Fruit fly (Drosophila melanogaster) whole organism, embryonic: ENCODE data around the gene Syx8.

Experiments used
- Atf3 ChIP-seq: fragments of 200-800 bp; sonication (Bioruptor generic); optimal IDR thresholded peaks from 3 replicates; lab custom pipeline; 2016; ENCODE audit warnings: missing biosample characterization, missing genetic modification characterization
- BEAF-32 ChIP-seq: fragments of 200-800 bp; sonication (Bioruptor generic); optimal IDR thresholded peaks from 3 replicates; lab custom pipeline; 2017; ENCODE audit warnings: missing biosample characterization, missing genetic modification characterization, mild to moderate bottlenecking, moderate library complexity, missing genetic modification reagents
- CG10979 ChIP-seq: fragments of 200-800 bp; sonication (Bioruptor generic); optimal IDR thresholded peaks from 2 replicates; lab custom pipeline; 2018; ENCODE audit warnings: missing biosample characterization, mild to moderate bottlenecking, missing genetic modification characterization, moderate library complexity
- CG11398 ChIP-seq: fragments of 200-800 bp; sonication (Bioruptor generic); optimal IDR thresholded peaks from 2 replicates; lab custom pipeline; 2016; ENCODE audit warnings: missing biosample characterization, missing genetic modification characterization
- CG12155 ChIP-seq: fragments of 200-800 bp; sonication (Bioruptor generic); optimal IDR thresholded peaks from 3 replicates; lab custom pipeline; 2016; ENCODE audit warnings: missing biosample characterization, missing genetic modification characterization
- CG12744 ChIP-seq: fragments of 200-800 bp; sonication (Bioruptor generic); optimal IDR thresholded peaks from 2 replicates; lab custom pipeline; 2016; ENCODE audit warnings: missing biosample characterization, missing genetic modification characterization
- CG14014 ChIP-seq: fragments of 200-800 bp; sonication (Bioruptor generic); IDR thresholded peaks from 2 replicates; pipeline ENCODE4 v1.3.6; 2022; ENCODE audit warnings: missing biosample characterization, missing genetic modification characterization
- CG14965 ChIP-seq: fragments of 200-800 bp; sonication (Bioruptor generic); optimal IDR thresholded peaks from 2 replicates; lab custom pipeline; 2016; ENCODE audit warnings: missing biosample characterization, missing genetic modification characterization, borderline replicate concordance
- CG1647 ChIP-seq: fragments of 200-800 bp; sonication (Bioruptor generic); optimal IDR thresholded peaks from 3 replicates; lab custom pipeline; 2016; ENCODE audit warnings: missing biosample characterization, missing genetic modification characterization
- CG17361 ChIP-seq: fragments of 200-800 bp; sonication (Bioruptor generic); IDR thresholded peaks from 3 replicates; pipeline ENCODE4 v1.3.6; 2022; ENCODE audit warnings: missing biosample characterization, missing genetic modification characterization
- CG18011 ChIP-seq: fragments of 200-800 bp; sonication (Bioruptor generic); optimal IDR thresholded peaks from 2 replicates; lab custom pipeline; 2017; ENCODE audit warnings: missing biosample characterization, missing genetic modification characterization, mild to moderate bottlenecking, moderate library complexity, missing genotype
- CG2875 ChIP-seq: fragments of 200-800 bp; sonication (Bioruptor generic); optimal IDR thresholded peaks from 2 replicates; lab custom pipeline; 2017; ENCODE audit warnings: missing biosample characterization, mild to moderate bottlenecking, missing genetic modification characterization, missing genetic modification reagents
- CG32532 ChIP-seq: fragments of 200-800 bp; sonication (Bioruptor generic); IDR thresholded peaks from 2 replicates; pipeline ENCODE4 v1.3.6; 2022; ENCODE audit warnings: missing biosample characterization, missing genetic modification characterization
- CG32767 ChIP-seq: fragments of 200-800 bp; sonication (Bioruptor generic); IDR thresholded peaks from 2 replicates; pipeline ENCODE4 v1.3.6; 2022; ENCODE audit warnings: missing biosample characterization, missing genetic modification characterization
- CG33557 ChIP-seq: fragments of 200-800 bp; sonication (Bioruptor generic); optimal IDR thresholded peaks from 2 replicates; lab custom pipeline; 2019; ENCODE audit warnings: missing biosample characterization, mild to moderate bottlenecking, missing genetic modification characterization, moderate library complexity
- CG34224 ChIP-seq: fragments of 200-800 bp; sonication (Bioruptor generic); IDR thresholded peaks from 3 replicates; pipeline ENCODE4 v1.3.6; 2022; ENCODE audit warnings: missing biosample characterization, missing genetic modification characterization; ENCODE audit not compliant: partially characterized antibody
- CG6854 ChIP-seq: fragments of 200-800 bp; sonication (Bioruptor generic); optimal IDR thresholded peaks from 3 replicates; lab custom pipeline; 2017; ENCODE audit warnings: missing biosample characterization, mild to moderate bottlenecking, missing genetic modification characterization
- CG7987 ChIP-seq: fragments of 200-800 bp; sonication (Bioruptor generic); optimal IDR thresholded peaks from 2 replicates; lab custom pipeline; 2018; ENCODE audit warnings: missing biosample characterization, mild to moderate bottlenecking, missing genetic modification characterization, moderate library complexity
- CG8944 ChIP-seq: fragments of 200-800 bp; sonication (Bioruptor generic); optimal IDR thresholded peaks from 3 replicates; lab custom pipeline; 2016; ENCODE audit warnings: missing biosample characterization, missing genetic modification characterization
- CG9609 ChIP-seq: fragments of 200-800 bp; sonication (Bioruptor generic); optimal IDR thresholded peaks from 3 replicates; lab custom pipeline; 2016; ENCODE audit warnings: missing biosample characterization, missing genetic modification characterization
- Deaf1 ChIP-seq: fragments of 200-800 bp; optimal IDR thresholded peaks from 3 replicates; lab custom pipeline; 2019; ENCODE audit warnings: missing biosample characterization, mild to moderate bottlenecking, missing genetic modification characterization, moderate library complexity
- Hsf ChIP-seq: fragments of 200-800 bp; sonication (Bioruptor generic); optimal IDR thresholded peaks from 3 replicates; lab custom pipeline; 2016; ENCODE audit warnings: missing biosample characterization, missing genetic modification characterization
- MTF-1 ChIP-seq: fragments of 200-800 bp; sonication (Bioruptor generic); optimal IDR thresholded peaks from 2 replicates; lab custom pipeline; 2018; ENCODE audit warnings: missing biosample characterization, mild to moderate bottlenecking, missing genetic modification characterization, borderline replicate concordance
- NC2α ChIP-seq: fragments of 200-800 bp; sonication (Bioruptor generic); optimal IDR thresholded peaks from 2 replicates; lab custom pipeline; 2016; ENCODE audit warnings: missing biosample characterization, missing genetic modification characterization
- Nf-YB ChIP-seq: fragments of 200-800 bp; sonication (Bioruptor generic); optimal IDR thresholded peaks from 3 replicates; lab custom pipeline; 2019; ENCODE audit warnings: missing biosample characterization, mild to moderate bottlenecking, missing genetic modification characterization, moderate library complexity
- Sry-δ ChIP-seq: fragments of 200-800 bp; sonication (Bioruptor generic); optimal IDR thresholded peaks from 2 replicates; lab custom pipeline; 2016; ENCODE audit warnings: missing biosample characterization, missing genetic modification characterization
- Stat92E ChIP-seq, 3 experiments: fragments of >200 bp in 2 of 3; fragments of 200-800 bp in 1 of 3; sonication (Bioruptor generic) in 1 of 3; optimal IDR thresholded peaks; 2 replicates each; lab custom pipeline; 2017 to 2019; ENCODE audit warnings: missing biosample characterization in 3 of 3, missing genetic modification characterization in 3 of 3, mild to moderate bottlenecking in 1 of 3, moderate library complexity in 1 of 3
- Usf ChIP-seq: fragments of 200-800 bp; sonication (Bioruptor generic); optimal IDR thresholded peaks from 2 replicates; lab custom pipeline; 2017; ENCODE audit warnings: missing genotype, missing biosample characterization, missing genetic modification characterization
- YL-1 ChIP-seq: fragments of 200-800 bp; sonication (Bioruptor generic); optimal IDR thresholded peaks from 3 replicates; lab custom pipeline; 2017; ENCODE audit warnings: missing biosample characterization, mild to moderate bottlenecking, missing genetic modification characterization
- ato ChIP-seq: fragments of 200-800 bp; sonication (Bioruptor generic); IDR thresholded peaks from 2 replicates; pipeline ENCODE4 v1.3.6; 2022; ENCODE audit warnings: missing biosample characterization, missing genetic modification characterization; ENCODE audit not compliant: partially characterized antibody
- bab2 ChIP-seq: fragments of 200-800 bp; sonication (Bioruptor generic); optimal IDR thresholded peaks from 2 replicates; lab custom pipeline; 2016; ENCODE audit warnings: missing biosample characterization, missing genetic modification characterization
- cg ChIP-seq: fragments of 200-800 bp; sonication (Bioruptor generic); optimal IDR thresholded peaks from 3 replicates; lab custom pipeline; 2019; ENCODE audit warnings: missing biosample characterization, mild to moderate bottlenecking, missing genetic modification characterization, moderate library complexity
- chif ChIP-seq, 2 experiments: fragments of 200-800 bp; sonication (Bioruptor generic); optimal IDR thresholded peaks; 3 replicates each; lab custom pipeline; 2016; ENCODE audit warnings: missing biosample characterization in 2 of 2, missing genetic modification characterization in 2 of 2
- chinmo ChIP-seq: fragments of 200-800 bp; sonication (Bioruptor generic); IDR thresholded peaks from 4 replicates; pipeline ENCODE4 v1.3.6; 2022; ENCODE audit warnings: missing biosample characterization, missing genetic modification characterization; ENCODE audit not compliant: partially characterized antibody
- dm ChIP-seq: fragments of 200-800 bp; sonication (Bioruptor generic); optimal IDR thresholded peaks from 3 replicates; lab custom pipeline; 2016; ENCODE audit warnings: missing biosample characterization, missing genetic modification characterization
- dysf ChIP-seq: fragments of 200-800 bp; sonication (Bioruptor generic); IDR thresholded peaks from 3 replicates; pipeline ENCODE4 v1.3.6; 2022; ENCODE audit warnings: missing biosample characterization, missing genetic modification characterization
- ems ChIP-seq: fragments of 200-800 bp; sonication (Bioruptor generic); optimal IDR thresholded peaks from 3 replicates; lab custom pipeline; 2016; ENCODE audit warnings: missing biosample characterization, missing genetic modification characterization
- gsb ChIP-seq: fragments of 200-800 bp; sonication (Bioruptor generic); IDR thresholded peaks from 2 replicates; pipeline ENCODE4 v1.3.6; 2022; ENCODE audit warnings: missing biosample characterization, missing genetic modification characterization
- h ChIP-seq: fragments of >200 bp; optimal IDR thresholded peaks from 2 replicates; lab custom pipeline; 2017
- kay ChIP-seq: fragments of 200-800 bp; sonication (Bioruptor generic); optimal IDR thresholded peaks from 2 replicates; lab custom pipeline; 2016; ENCODE audit warnings: missing biosample characterization, missing genetic modification characterization
- lov ChIP-seq, 2 experiments: fragments of 200-800 bp in 1 of 2; fragments of >200 bp in 1 of 2; sonication (Bioruptor generic) in 1 of 2; IDR thresholded peaks in 1 of 2; optimal IDR thresholded peaks in 1 of 2; 2 replicates in 1 of 2; 3 replicates in 1 of 2; pipeline versions ENCODE4 v1.3.6 to Lab custom; 2017 to 2022; ENCODE audit warnings: missing biosample characterization in 1 of 2, missing genetic modification characterization in 1 of 2
- mirr ChIP-seq: fragments of 200-800 bp; sonication (Bioruptor generic); optimal IDR thresholded peaks from 3 replicates; lab custom pipeline; 2018; ENCODE audit warnings: missing biosample characterization, mild to moderate bottlenecking, missing genetic modification characterization
- nmo ChIP-seq: fragments of 200-800 bp; sonication (Bioruptor generic); optimal IDR thresholded peaks from 2 replicates; lab custom pipeline; 2018; ENCODE audit warnings: missing biosample characterization, mild to moderate bottlenecking, missing genetic modification characterization, moderate library complexity
- pros ChIP-seq: fragments of 200-800 bp; sonication (Bioruptor generic); optimal IDR thresholded peaks from 3 replicates; lab custom pipeline; 2019; ENCODE audit warnings: missing biosample characterization, mild to moderate bottlenecking, missing genetic modification characterization, moderate library complexity
- pzg ChIP-seq: fragments of 200-800 bp; sonication (Bioruptor generic); optimal IDR thresholded peaks from 3 replicates; lab custom pipeline; 2018; ENCODE audit warnings: missing biosample characterization, mild to moderate bottlenecking, missing genetic modification characterization, moderate library complexity
- sc ChIP-seq, 3 experiments: fragments of >200 bp in 2 of 3; fragments of 200-800 bp in 1 of 3; sonication (Bioruptor generic) in 1 of 3; optimal IDR thresholded peaks; 2 replicates in 2 of 3; 3 replicates in 1 of 3; lab custom pipeline; 2017; ENCODE audit warnings: mild to moderate bottlenecking in 1 of 3, missing biosample characterization in 1 of 3, missing genetic modification characterization in 1 of 3, missing genetic modification reagents in 1 of 3
- stwl ChIP-seq: fragments of 200-800 bp; sonication (Bioruptor generic); optimal IDR thresholded peaks from 3 replicates; lab custom pipeline; 2018; ENCODE audit warnings: missing biosample characterization, mild to moderate bottlenecking, missing genetic modification characterization, moderate library complexity
- tio ChIP-seq: fragments of 200-800 bp; sonication (Bioruptor generic); optimal IDR thresholded peaks from 2 replicates; lab custom pipeline; 2017; ENCODE audit warnings: missing biosample characterization, missing genetic modification characterization, inconsistent platforms
- trem ChIP-seq: fragments of 200-800 bp; optimal IDR thresholded peaks from 3 replicates; lab custom pipeline; 2019; ENCODE audit warnings: missing biosample characterization, mild to moderate bottlenecking, missing genetic modification characterization, moderate library complexity
- vfl ChIP-seq: fragments of 200-800 bp; sonication (Bioruptor generic); optimal IDR thresholded peaks from 2 replicates; lab custom pipeline; 2016; ENCODE audit warnings: missing biosample characterization, missing genetic modification characterization

Gene Syx8

dm6 chr3L:16572208-16572607 is 14.6 kb downstream of the Syx8 start (continued):
- TF ChIP-seq pros (GFP tag; lab: Kevin White, UChicago) (peak; percentile 5), ato (GFP tag; lab: Robert Waterston, UW) (no peak), cg (GFP tag; lab: Kevin White, UChicago) (no peak), sc (optimal IDR thresholded peaks at IDR 0.05; lab: Kevin White, UChicago) (no peak), sc (GFP tag; optimal IDR thresholded peaks at IDR 0.05; lab: Kevin White, UChicago) (no peak), stwl (tag; lab: Kevin White, UChicago) (peak; percentile 15), CG33557 (GFP tag; lab: Kevin White, UChicago) (no peak), bab2 (GFP tag; lab: Kevin White, UChicago) (no peak), Atf3 (GFP tag; lab: Kevin White, UChicago) (no peak), CG14965 (GFP tag; lab: Kevin White, UChicago) (no peak), CG7987 (GFP tag; lab: Kevin White, UChicago) (no peak), Usf (GFP tag; lab: Kevin White, UChicago) (no peak), CG8944 (GFP tag; lab: Kevin White, UChicago) (no peak), CG2875 (GFP tag; lab: Kevin White, UChicago) (no peak), MTF-1 (GFP tag; lab: Kevin White, UChicago) (no peak), CG14014 (peak; percentile 17; the same call in 1 of the 2 replicates), ems (no peak), CG11398 (no peak), CG12744 (GFP tag; lab: Kevin White, UChicago) (no peak), CG18011 (GFP tag; lab: Kevin White, UChicago) (no peak), CG12155 (no peak), kay (GFP tag; lab: Kevin White, UChicago) (no peak), gsb (GFP tag; lab: Robert Waterston, UW) (no peak), mirr (GFP tag; lab: Kevin White, UChicago) (peak; percentile 9), Nf-YB (GFP tag; lab: Kevin White, UChicago) (no peak), dm (GFP tag; lab: Kevin White, UChicago) (no peak), CG1647 (GFP tag; lab: Kevin White, UChicago) (no peak), pzg (GFP tag; lab: Kevin White, UChicago) (no peak), CG6854 (no peak), NC2α (no peak), h (lab: Kevin White, UChicago) (no peak), Hsf (GFP tag; lab: Kevin White, UChicago) (no peak), Stat92E (GFP tag; optimal IDR thresholded peaks at IDR 0.05; lab: Kevin White, UChicago) (no peak), Deaf1 (no peak), lov (optimal IDR thresholded peaks at IDR 0.05; lab: Kevin White, UChicago) (no peak), lov (GFP tag; IDR thresholded peaks at IDR 0.05; lab: Robert Waterston, UW) (no peak), Sry-δ (GFP tag; lab: Kevin White, UChicago) (no peak), CG34224 (GFP tag; lab: Robert Waterston, UW) (no peak), BEAF-32 (GFP tag; lab: Kevin White, UChicago) (no peak), CG9609 (GFP tag; lab: Kevin White, UChicago) (no peak), YL-1 (GFP tag; lab: Kevin White, UChicago) (no peak), CG32767 (no peak), chif (GFP tag; optimal IDR thresholded peaks at IDR 0.05; lab: Kevin White, UChicago) (no peak), nmo (GFP tag; lab: Kevin White, UChicago) (no peak), CG32532 (peak; percentile 32; the same call in 1 of the 2 replicates), tio (no peak), vfl (GFP tag; lab: Kevin White, UChicago) (no peak), trem (tag; lab: Kevin White, UChicago) (no peak), chinmo (GFP tag; lab: Robert Waterston, UW) (peak; percentile 72; the same call in 2 of the 4 replicates), CG17361 (GFP tag; lab: Robert Waterston, UW) (no peak), CG10979 (no peak), dysf (GFP tag; lab: Robert Waterston, UW) (no peak; the same call in 2 of the 3 replicates)
